Worm (Caenorhabditis elegans) whole organism, late embryonic: ENCODE data around the gene syp-2.
A peak's percentile ranks its signal among the peaks of the same experiment; 100 is the strongest.

Experiments used
- K09A11.1 ChIP-seq: sonication (generic microtip); optimal IDR thresholded peaks from 2 replicates; lab custom pipeline; 2017; ENCODE audit warnings: antibody characterized with exemption, mild to moderate bottlenecking, missing genetic modification characterization, missing compliant biosample characterization; ENCODE audit not compliant: insufficient read depth
- Y22D7AL.16 ChIP-seq: sonication (generic microtip); optimal IDR thresholded peaks from 2 replicates; lab custom pipeline; 2016; ENCODE audit warnings: missing genetic modification characterization, missing compliant biosample characterization
- ahr-1 ChIP-seq: sonication (generic microtip); optimal IDR thresholded peaks from 2 replicates; lab custom pipeline; 2016; ENCODE audit warnings: missing genetic modification characterization, missing compliant biosample characterization
- ceh-14 ChIP-seq: sonication (generic microtip); optimal IDR thresholded peaks from 2 replicates; lab custom pipeline; 2016; ENCODE audit warnings: missing genotype, missing genetic modification characterization, missing compliant biosample characterization
- ceh-18 ChIP-seq: sonication (generic microtip); optimal IDR thresholded peaks from 2 replicates; lab custom pipeline; 2016; ENCODE audit warnings: missing genetic modification characterization, missing compliant biosample characterization
- ceh-19 ChIP-seq: fragments of 200-800 bp; sonication (Bioruptor generic); optimal IDR thresholded peaks from 2 replicates; lab custom pipeline; 2018; ENCODE audit warnings: mild to moderate bottlenecking, missing genetic modification characterization, missing compliant biosample characterization
- ceh-2 ChIP-seq: sonication (generic microtip); optimal IDR thresholded peaks from 2 replicates; lab custom pipeline; 2016; ENCODE audit warnings: missing genotype, missing genetic modification characterization, missing compliant biosample characterization
- ceh-22 ChIP-seq: sonication (generic microtip); optimal IDR thresholded peaks from 2 replicates; lab custom pipeline; 2017; ENCODE audit warnings: missing biosample characterization, missing genetic modification characterization
- ceh-34 ChIP-seq: sonication (generic microtip); optimal IDR thresholded peaks from 2 replicates; lab custom pipeline; 2016; ENCODE audit warnings: mild to moderate bottlenecking, missing genetic modification characterization, missing compliant biosample characterization
- ceh-48 ChIP-seq: sonication (generic microtip); optimal IDR thresholded peaks from 2 replicates; lab custom pipeline; 2016; ENCODE audit warnings: missing genetic modification characterization, inconsistent platforms, missing compliant biosample characterization
- ceh-6 ChIP-seq: fragments of 200-800 bp; sonication (Bioruptor generic); optimal IDR thresholded peaks from 2 replicates; lab custom pipeline; 2018; ENCODE audit warnings: mild to moderate bottlenecking, missing genetic modification characterization, missing compliant biosample characterization
- ceh-9 ChIP-seq: sonication (generic microtip); optimal IDR thresholded peaks from 2 replicates; lab custom pipeline; 2016; ENCODE audit warnings: mild to moderate bottlenecking, missing genetic modification characterization, inconsistent platforms, missing compliant biosample characterization
- elt-2 ChIP-seq: sonication (generic microtip); optimal IDR thresholded peaks from 2 replicates; lab custom pipeline; 2016; ENCODE audit warnings: missing genetic modification reagents, missing genetic modification characterization, missing compliant biosample characterization
- elt-4 ChIP-seq: sonication (generic microtip); optimal IDR thresholded peaks from 2 replicates; lab custom pipeline; 2016; ENCODE audit warnings: missing genetic modification characterization, missing compliant biosample characterization
- ets-4 ChIP-seq: sonication (generic microtip); optimal IDR thresholded peaks from 2 replicates; lab custom pipeline; 2016; ENCODE audit warnings: missing genetic modification characterization, missing compliant biosample characterization
- fax-1 ChIP-seq: sonication (generic microtip); optimal IDR thresholded peaks from 2 replicates; lab custom pipeline; 2016; ENCODE audit warnings: missing genotype, missing genetic modification characterization, missing compliant biosample characterization
- fkh-10 ChIP-seq: fragments of 150-350 bp; optimal IDR thresholded peaks from 2 replicates; lab custom pipeline; 2014; ENCODE audit warnings: missing biosample characterization, missing genetic modification reagents, missing genetic modification characterization
- fkh-6 ChIP-seq: sonication (generic microtip); optimal IDR thresholded peaks from 2 replicates; lab custom pipeline; 2016; ENCODE audit warnings: missing genetic modification characterization, missing compliant biosample characterization
- gmeb-2 ChIP-seq: sonication (generic microtip); optimal IDR thresholded peaks from 2 replicates; lab custom pipeline; 2016; ENCODE audit warnings: missing genetic modification characterization, inconsistent platforms, missing compliant biosample characterization
- hlh-13 ChIP-seq: fragments of 200-800 bp; sonication (Bioruptor generic); optimal IDR thresholded peaks from 2 replicates; lab custom pipeline; 2018; ENCODE audit warnings: mild to moderate bottlenecking, missing genetic modification characterization, missing compliant biosample characterization
- hlh-15 ChIP-seq: sonication (generic microtip); optimal IDR thresholded peaks from 2 replicates; lab custom pipeline; 2016; ENCODE audit warnings: missing genetic modification characterization, missing compliant biosample characterization
- hlh-6 ChIP-seq: sonication (generic microtip); optimal IDR thresholded peaks from 2 replicates; lab custom pipeline; 2016; ENCODE audit warnings: missing genotype, missing genetic modification characterization, missing compliant biosample characterization
- nhr-11 ChIP-seq: fragments of 150-350 bp; optimal IDR thresholded peaks from 2 replicates; lab custom pipeline; 2014; ENCODE audit warnings: missing biosample characterization, missing genetic modification characterization
- npax-4 ChIP-seq: sonication (generic microtip); optimal IDR thresholded peaks from 2 replicates; lab custom pipeline; 2016; ENCODE audit warnings: missing genetic modification characterization, missing compliant biosample characterization
- odd-2 ChIP-seq: sonication (generic microtip); optimal IDR thresholded peaks from 2 replicates; lab custom pipeline; 2017; ENCODE audit warnings: antibody characterized with exemption, mild to moderate bottlenecking, missing genetic modification characterization, missing compliant biosample characterization
- pag-3 ChIP-seq: sonication (generic microtip); optimal IDR thresholded peaks from 2 replicates; lab custom pipeline; 2016; ENCODE audit warnings: missing compliant biosample characterization, missing genetic modification characterization, borderline replicate concordance
- pax-1 ChIP-seq: fragments of 150-350 bp; optimal IDR thresholded peaks from 2 replicates; lab custom pipeline; 2014; ENCODE audit warnings: missing biosample characterization, missing genetic modification characterization
- pha-4 ChIP-seq: fragments of 150-350 bp; optimal IDR thresholded peaks from 2 replicates; lab custom pipeline; 2018; ENCODE audit warnings: missing biosample characterization, missing genetic modification reagents, missing genetic modification characterization
- pros-1 ChIP-seq: fragments of 150-350 bp; optimal IDR thresholded peaks from 2 replicates; lab custom pipeline; 2014; ENCODE audit warnings: missing biosample characterization, missing genetic modification reagents, missing genetic modification characterization
- rnt-1 ChIP-seq: sonication (generic microtip); optimal IDR thresholded peaks from 2 replicates; lab custom pipeline; 2016; ENCODE audit warnings: missing genetic modification characterization, missing compliant biosample characterization
- sox-2 ChIP-seq: fragments of 200-800 bp; sonication (Bioruptor generic); IDR thresholded peaks from 2 replicates; pipeline ENCODE4 v1.3.6; 2022; ENCODE audit warnings: missing genetic modification reagents, missing genetic modification characterization, missing compliant biosample characterization
- syd-9 ChIP-seq: sonication (generic microtip); optimal IDR thresholded peaks from 2 replicates; lab custom pipeline; 2016; ENCODE audit warnings: mild to moderate bottlenecking, missing genetic modification characterization, moderate library complexity, missing compliant biosample characterization
- tbx-7 ChIP-seq: sonication (generic microtip); optimal IDR thresholded peaks from 2 replicates; lab custom pipeline; 2016; ENCODE audit warnings: missing genotype, missing genetic modification characterization, missing compliant biosample characterization
- unc-3 ChIP-seq, 2 experiments: fragments of 200-800 bp in 1 of 2; sonication (Bioruptor generic) in 1 of 2; sonication (generic microtip) in 1 of 2; conservative IDR thresholded peaks in 1 of 2; optimal IDR thresholded peaks in 1 of 2; 2 replicates each; pipeline versions ENCODE4 v1.3.6 to Lab custom; 2016 to 2022; ENCODE audit warnings: missing compliant biosample characterization in 2 of 2, missing genetic modification characterization in 2 of 2, missing genetic modification reagents in 1 of 2
- unc-55 ChIP-seq: sonication (generic microtip); optimal IDR thresholded peaks from 2 replicates; lab custom pipeline; 2017; ENCODE audit warnings: missing biosample characterization, missing genetic modification reagents, missing genetic modification characterization
- unc-86 ChIP-seq: sonication (generic microtip); optimal IDR thresholded peaks from 2 replicates; lab custom pipeline; 2016; ENCODE audit warnings: missing genetic modification characterization, missing compliant biosample characterization
- ztf-16 ChIP-seq: sonication (generic microtip); optimal IDR thresholded peaks from 2 replicates; lab custom pipeline; 2017; ENCODE audit warnings: missing genetic modification characterization, missing compliant biosample characterization

syp-2 gene

DNA sequence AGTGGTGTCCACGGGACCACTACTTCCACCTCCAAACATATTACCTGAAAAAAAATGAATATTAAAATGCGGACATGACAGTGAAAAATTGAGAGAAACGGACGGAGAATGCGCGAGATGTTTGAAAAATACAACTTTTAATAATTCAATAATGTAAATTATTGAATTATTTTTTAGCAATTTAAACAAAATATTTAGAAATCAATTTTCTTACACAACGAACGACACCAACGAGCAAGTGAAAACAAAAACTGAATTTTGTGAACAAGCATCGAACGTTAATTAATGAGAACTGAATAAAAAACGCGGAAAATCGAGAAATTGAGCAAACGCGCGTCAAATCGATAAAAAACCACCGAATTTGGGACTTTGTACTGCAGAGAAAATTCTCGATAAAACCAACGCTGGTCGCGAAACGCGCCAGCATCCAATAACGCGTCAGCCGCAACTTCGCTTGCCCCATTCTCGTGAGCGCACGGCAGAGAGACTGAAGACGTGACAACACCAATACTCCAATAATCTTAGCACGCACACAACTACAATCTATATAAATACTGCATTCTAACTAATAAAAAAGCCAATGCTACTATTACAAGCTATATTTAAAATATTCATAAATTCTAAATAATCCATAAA is 31.4 kb upstream of the syp-2 start, which contains the start of the genes dnj-19 and nhr-47 (continued):
- TF ChIP-seq ceh-19 (GFP tag; lab: Kevin White, UChicago) (peak; percentile 35), unc-3 (GFP tag; conservative IDR thresholded peaks at IDR 0.05; lab: Robert Waterston, UW) (peak; percentile 54; the same call in 1 of the 2 replicates), unc-3 (tag; optimal IDR thresholded peaks at IDR 0.05; lab: Kevin White, UChicago) (no peak), ets-4 (peak; percentile 27), hlh-15 (tag; lab: Kevin White, UChicago) (no peak), pha-4 (tag; lab: Kevin White, UChicago) (no peak), K09A11.1 (peak; percentile 37), elt-4 (tag; lab: Kevin White, UChicago) (no peak), pag-3 (no peak), pros-1 (no peak), fax-1 (no peak), ceh-9 (tag; lab: Kevin White, UChicago) (no peak), unc-55 (peak; percentile 61), rnt-1 (peak; percentile 30), Y22D7AL.16 (tag; lab: Kevin White, UChicago) (peak; percentile 49), odd-2 (tag; lab: Kevin White, UChicago) (no peak), ztf-16 (tag; lab: Kevin White, UChicago) (no peak), ahr-1 (tag; lab: Kevin White, UChicago) (no peak), fkh-6 (tag; lab: Kevin White, UChicago) (no peak), syd-9 (tag; lab: Kevin White, UChicago) (peak; percentile 12), gmeb-2 (tag; lab: Kevin White, UChicago) (peak; percentile 50), hlh-6 (peak; percentile 1), fkh-10 (GFP tag; lab: Kevin White, UChicago) (no peak), tbx-7 (tag; lab: Kevin White, UChicago) (no peak), npax-4 (no peak)

ce11 chrV:5509134-5509533 is 27.2 kb upstream of the syp-2 start:
- no peak for TF ChIP-seq ceh-14

DNA sequence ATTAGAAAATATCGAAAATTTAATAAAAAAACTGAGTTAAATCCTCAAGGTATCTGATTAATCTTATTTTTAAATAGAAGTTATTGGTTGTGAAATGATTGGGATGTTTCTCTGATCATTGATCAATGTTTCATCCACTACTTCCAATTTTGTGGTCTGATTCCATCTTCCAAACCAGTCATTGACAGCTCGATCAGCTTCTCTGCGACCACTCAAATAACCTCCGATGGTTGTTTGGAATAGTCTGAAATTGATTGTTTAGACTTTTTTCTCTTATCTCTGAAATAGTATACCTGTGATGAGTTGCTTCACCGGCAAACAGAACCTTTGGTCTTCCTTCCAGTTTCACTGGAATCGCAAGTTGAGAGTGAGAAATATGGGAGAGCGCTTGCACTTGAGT is 26.3 kb upstream of the syp-2 start:
- TF ChIP-seq ceh-6 (GFP tag; lab: Kevin White, UChicago) = no peak
- no peak for TF ChIP-seq Y22D7AL.16 (tag; lab: Kevin White, UChicago)
- no peak for TF ChIP-seq ceh-2 (tag; lab: Kevin White, UChicago)
- TF ChIP-seq unc-86 = no peak
- no peak for TF ChIP-seq odd-2 (tag; lab: Kevin White, UChicago)
- no peak for TF ChIP-seq nhr-11
- TF ChIP-seq fkh-6 (tag; lab: Kevin White, UChicago) = no peak
- TF ChIP-seq ceh-18 (tag; lab: Kevin White, UChicago) = no peak
- TF ChIP-seq pax-1 (tag; lab: Kevin White, UChicago) = no peak
- no peak for TF ChIP-seq ceh-48 (tag; lab: Kevin White, UChicago)
- no peak for TF ChIP-seq ceh-34 (tag; lab: Kevin White, UChicago)
- TF ChIP-seq sox-2 (GFP tag; lab: Robert Waterston, UW) = no peak

- no peak for TF ChIP-seq ceh-22 (tag; lab: Kevin White, UChicago)
- TF ChIP-seq pag-3 = no peak
- TF ChIP-seq ceh-2 (tag; lab: Kevin White, UChicago) = no peak
Observed at ce11 chrV:5511720-5512119, 24.6 kb upstream of the syp-2 start.

- TF ChIP-seq elt-2 (peak; percentile 15), hlh-13 (GFP tag; lab: Kevin White, UChicago) (no peak)
Observed at ce11 chrV:5512559-5512958, 23.7 kb upstream of the syp-2 start.
